Worm (Caenorhabditis elegans): Measurements from ENCODE around the gene fipr-10.
A peak's percentile ranks its signal among the peaks of the same experiment; 100 is the strongest.

fipr-10 gene

DNA sequence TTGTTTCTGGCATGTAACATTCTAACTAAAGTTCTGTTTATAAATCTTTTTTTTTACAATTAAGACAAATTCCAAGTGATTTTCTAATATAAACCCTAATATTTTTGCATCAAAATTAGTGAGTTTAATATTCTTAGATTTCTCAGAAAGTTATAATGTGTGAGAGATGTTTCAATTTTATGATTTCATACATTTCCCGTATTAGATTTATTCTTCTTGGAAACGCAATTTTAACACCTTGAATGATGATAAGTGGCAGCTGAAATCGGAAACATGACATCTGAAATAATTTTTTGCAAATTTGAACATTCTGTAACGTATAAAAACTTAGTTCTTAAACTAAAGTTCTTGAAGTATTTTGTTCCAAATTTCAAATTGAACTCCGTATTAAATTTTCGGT, 12.8 kb upstream of the fipr-10 start:
- TF ChIP-seq ceh-28 (tag; optimal IDR thresholded peaks at IDR 0.05) = no peak
- no peak for TF ChIP-seq nhr-43 (tag; optimal IDR thresholded peaks at IDR 0.05; ENCODE audit: poor library complexity, severe bottlenecking)
- no peak for TF ChIP-seq egl-5 (tag; optimal IDR thresholded peaks at IDR 0.05)
- TF ChIP-seq lsy-12 (tag; optimal IDR thresholded peaks at IDR 0.05) = no peak
- no peak for TF ChIP-seq ZK546.5 (tag; optimal IDR thresholded peaks at IDR 0.05)

- TF ChIP-seq R02D3.7 (tag; optimal IDR thresholded peaks at IDR 0.05) (no peak), fkh-10 (GFP tag; optimal IDR thresholded peaks at IDR 0.05) (no peak), elt-1 (tag; optimal IDR thresholded peaks at IDR 0.05) (no peak), nhr-43 (tag; optimal IDR thresholded peaks at IDR 0.05; ENCODE audit: poor library complexity, severe bottlenecking) (no peak), hmg-11 (tag; optimal IDR thresholded peaks at IDR 0.05) (no peak), ceh-28 (tag; optimal IDR thresholded peaks at IDR 0.05) (no peak), ZK546.5 (tag; optimal IDR thresholded peaks at IDR 0.05) (no peak), ztf-11 (tag; optimal IDR thresholded peaks at IDR 0.05) (no peak), nhr-23 (tag; optimal IDR thresholded peaks at IDR 0.05) (no peak), nhr-237 (tag; optimal IDR thresholded peaks at IDR 0.05) (no peak), fkh-2 (tag; optimal IDR thresholded peaks at IDR 0.05) (no peak), jun-1 (tag; optimal IDR thresholded peaks at IDR 0.05) (no peak), mdl-1 (tag; optimal IDR thresholded peaks at IDR 0.05) (no peak), nhr-12 (tag; optimal IDR thresholded peaks at IDR 0.05) (no peak)
Measured at ce11 chrV:9906115-9906514, 7.8 kb upstream of the fipr-10 start, which contains the start of gene fipr-11. TSS of gene fipr-11 (minus strand) at chrV:9906215.

DNA sequence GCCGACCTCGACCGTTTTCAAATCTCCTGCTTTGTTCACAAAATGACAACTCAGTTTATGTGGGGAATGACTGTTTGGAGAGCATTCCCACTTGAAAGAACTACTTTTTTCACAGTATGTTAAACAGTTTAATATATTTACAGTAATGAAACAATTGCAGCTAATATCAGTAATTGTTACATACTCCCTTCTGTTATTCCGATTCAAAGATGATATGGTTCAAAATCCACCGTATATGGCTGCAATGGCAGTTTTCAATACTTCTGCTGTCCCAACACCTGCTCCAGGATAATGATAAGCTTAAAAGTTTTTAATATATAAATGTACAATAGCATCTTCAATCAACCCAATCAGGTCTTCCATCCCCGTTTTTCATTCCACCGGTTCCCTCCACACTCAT, 6.8 kb upstream of the fipr-10 start:
- TF ChIP-seq sea-2 (GFP tag; optimal IDR thresholded peaks at IDR 0.05) (no peak), hmg-11 (tag; optimal IDR thresholded peaks at IDR 0.05) (no peak), nhr-25 (tag; optimal IDR thresholded peaks at IDR 0.05) (no peak), ZK546.5 (tag; optimal IDR thresholded peaks at IDR 0.05) (no peak), elt-3 (tag; optimal IDR thresholded peaks at IDR 0.05) (no peak), egl-27 (tag; optimal IDR thresholded peaks at IDR 0.05) (no peak), nhr-11 (tag; optimal IDR thresholded peaks at IDR 0.05) (no peak), R02D3.7 (tag; optimal IDR thresholded peaks at IDR 0.05) (no peak), mdl-1 (tag; optimal IDR thresholded peaks at IDR 0.05) (no peak), fkh-2 (tag; optimal IDR thresholded peaks at IDR 0.05) (no peak), tbx-2 (tag; optimal IDR thresholded peaks at IDR 0.05) (no peak), eor-1 (tag; optimal IDR thresholded peaks at IDR 0.05) (no peak), aly-2 (tag; optimal IDR thresholded peaks at IDR 0.05) (no peak), lsy-12 (tag; optimal IDR thresholded peaks at IDR 0.05) (no peak), ceh-16 (tag; optimal IDR thresholded peaks at IDR 0.05) (no peak), pqm-1 (tag; optimal IDR thresholded peaks at IDR 0.05) (no peak), ceh-9 (tag; optimal IDR thresholded peaks at IDR 0.05) (no peak)

- TF ChIP-seq nhr-25 (tag; optimal IDR thresholded peaks at IDR 0.05) (no peak), lin-39 (tag; optimal IDR thresholded peaks at IDR 0.05) (no peak), unc-39 (tag; optimal IDR thresholded peaks at IDR 0.05) (no peak), tbx-2 (tag; optimal IDR thresholded peaks at IDR 0.05) (no peak), unc-62 (GFP tag; optimal IDR thresholded peaks at IDR 0.05) (no peak), ama-1 (optimal IDR thresholded peaks at IDR 0.05) (no peak), nhr-77 (tag; optimal IDR thresholded peaks at IDR 0.05) (no peak), ceh-82 (tag; optimal IDR thresholded peaks at IDR 0.05) (no peak)
Measured at ce11 chrV:9909624-9910023, 4.3 kb upstream of the fipr-10 start.

- TF ChIP-seq nhr-76 (tag; optimal IDR thresholded peaks at IDR 0.05) = no peak
- peak; percentile 57 for TF ChIP-seq elt-1 (tag; optimal IDR thresholded peaks at IDR 0.05)
Measured at ce11 chrV:9911165-9911564, 2.8 kb upstream of the fipr-10 start.

- TF ChIP-seq ztf-4 (tag; optimal IDR thresholded peaks at IDR 0.05) = no peak
- TF ChIP-seq jun-1 (tag; optimal IDR thresholded peaks at IDR 0.05) = no peak
- TF ChIP-seq nfya-1 (tag; optimal IDR thresholded peaks at IDR 0.05; ENCODE audit: insufficient read depth) = no peak
- no peak for TF ChIP-seq fkh-10 (GFP tag; optimal IDR thresholded peaks at IDR 0.05)
- TF ChIP-seq R02D3.7 (tag; optimal IDR thresholded peaks at IDR 0.05) = no peak
- TF ChIP-seq daf-12 (tag; optimal IDR thresholded peaks at IDR 0.05) = no peak
- TF ChIP-seq elt-3 (tag; optimal IDR thresholded peaks at IDR 0.05) = no peak
- no peak for TF ChIP-seq ZK546.5 (tag; optimal IDR thresholded peaks at IDR 0.05)
- TF ChIP-seq aly-2 (tag; optimal IDR thresholded peaks at IDR 0.05) = no peak
- TF ChIP-seq fkh-2 (tag; optimal IDR thresholded peaks at IDR 0.05) = no peak
- no peak for TF ChIP-seq skn-1 (tag; optimal IDR thresholded peaks at IDR 0.05)
- TF ChIP-seq unc-39 (tag; optimal IDR thresholded peaks at IDR 0.05) = no peak
- TF ChIP-seq snpc-4 (tag; optimal IDR thresholded peaks at IDR 0.05) = no peak
- TF ChIP-seq unc-62 (GFP tag; optimal IDR thresholded peaks at IDR 0.05) = no peak
- TF ChIP-seq zag-1 (tag; optimal IDR thresholded peaks at IDR 0.05) = no peak
- no peak for TF ChIP-seq nhr-28 (tag; optimal IDR thresholded peaks at IDR 0.05)
- no peak for TF ChIP-seq ceh-16 (tag; optimal IDR thresholded peaks at IDR 0.05)
- no peak for TF ChIP-seq tbx-2 (tag; optimal IDR thresholded peaks at IDR 0.05)
- TF ChIP-seq nhr-23 (tag; optimal IDR thresholded peaks at IDR 0.05) = no peak
- no peak for TF ChIP-seq nhr-11 (tag; optimal IDR thresholded peaks at IDR 0.05)
Measured at ce11 chrV:9915021-9915420, 1.1 kb downstream of the fipr-10 start, which contains the start of gene mec-9. TSS of gene mec-9 (minus strand) at chrV:9915121.
